Fruit fly (Drosophila melanogaster) whole organism, embryonic: ENCODE data around the gene lbl.
A peak's percentile ranks its signal among the peaks of the same experiment; 100 is the strongest.

Experiments
- BEAF-32 ChIP-seq: fragments of 200-800 bp; sonication (Bioruptor generic); optimal IDR thresholded peaks from 3 replicates; lab custom pipeline; 2017; ENCODE audit warnings: missing biosample characterization, missing genetic modification characterization, mild to moderate bottlenecking, moderate library complexity, missing genetic modification reagents
- CG10979 ChIP-seq: fragments of 200-800 bp; sonication (Bioruptor generic); optimal IDR thresholded peaks from 2 replicates; lab custom pipeline; 2018; ENCODE audit warnings: missing biosample characterization, mild to moderate bottlenecking, missing genetic modification characterization, moderate library complexity
- CG11247 ChIP-seq: fragments of 200-800 bp; sonication (Bioruptor generic); IDR thresholded peaks from 2 replicates; pipeline ENCODE4 v1.3.6; 2022; ENCODE audit warnings: missing biosample characterization, missing genetic modification characterization
- CG11560 ChIP-seq: fragments of 200-800 bp; sonication (Bioruptor generic); IDR thresholded peaks from 3 replicates; pipeline ENCODE4 v1.3.6; 2022; ENCODE audit warnings: missing biosample characterization, missing genetic modification characterization
- CG11695 ChIP-seq: fragments of 200-800 bp; sonication (Bioruptor generic); IDR thresholded peaks from 3 replicates; pipeline ENCODE4 v1.3.6; 2022; ENCODE audit warnings: missing biosample characterization, missing genetic modification characterization
- CG12744 ChIP-seq: fragments of 200-800 bp; sonication (Bioruptor generic); optimal IDR thresholded peaks from 2 replicates; lab custom pipeline; 2016; ENCODE audit warnings: missing biosample characterization, missing genetic modification characterization
- CG13287 ChIP-seq: fragments of 200-800 bp; sonication (Bioruptor generic); IDR thresholded peaks from 2 replicates; pipeline ENCODE4 v1.3.6; 2022; ENCODE audit warnings: missing biosample characterization, missing genetic modification characterization; ENCODE audit not compliant: partially characterized antibody
- CG14441 ChIP-seq: fragments of 200-800 bp; sonication (Bioruptor generic); IDR thresholded peaks from 2 replicates; pipeline ENCODE4 v1.3.6; 2022; ENCODE audit warnings: missing biosample characterization, missing genetic modification characterization
- CG15514 ChIP-seq: fragments of 200-800 bp; sonication (Bioruptor generic); optimal IDR thresholded peaks from 3 replicates; lab custom pipeline; 2017; ENCODE audit warnings: missing biosample characterization, missing genetic modification characterization, mild to moderate bottlenecking, moderate library complexity, missing genetic modification reagents
- CG17912 ChIP-seq: fragments of 200-800 bp; sonication (Bioruptor generic); optimal IDR thresholded peaks from 2 replicates; lab custom pipeline; 2018; ENCODE audit warnings: missing biosample characterization, mild to moderate bottlenecking, missing genetic modification characterization
- CG1792 ChIP-seq: fragments of 200-800 bp; sonication (Bioruptor generic); optimal IDR thresholded peaks from 2 replicates; lab custom pipeline; 2016; ENCODE audit warnings: missing biosample characterization, missing genetic modification characterization
- CG18764 ChIP-seq: fragments of 200-800 bp; sonication (Bioruptor generic); optimal IDR thresholded peaks from 3 replicates; lab custom pipeline; 2016; ENCODE audit warnings: missing biosample characterization, missing genetic modification characterization
- CG31365 ChIP-seq: fragments of 200-800 bp; sonication (Bioruptor generic); optimal IDR thresholded peaks from 2 replicates; lab custom pipeline; 2018; ENCODE audit warnings: missing biosample characterization, mild to moderate bottlenecking, missing genetic modification characterization
- CG4730 ChIP-seq: fragments of 200-800 bp; sonication (Bioruptor generic); IDR thresholded peaks from 2 replicates; pipeline ENCODE4 v1.3.6; 2022; ENCODE audit warnings: missing biosample characterization, missing genetic modification characterization
- CG6791 ChIP-seq: fragments of 200-800 bp; sonication (Bioruptor generic); IDR thresholded peaks from 3 replicates; pipeline ENCODE4 v1.3.6; 2022; ENCODE audit warnings: missing biosample characterization, missing genetic modification characterization; ENCODE audit not compliant: partially characterized antibody
- CG6813 ChIP-seq: fragments of 200-800 bp; sonication (Bioruptor generic); optimal IDR thresholded peaks from 2 replicates; lab custom pipeline; 2017; ENCODE audit warnings: missing biosample characterization, missing genetic modification characterization, mild to moderate bottlenecking, moderate library complexity, missing genetic modification reagents
- CG7357 ChIP-seq: fragments of 200-800 bp; sonication (Bioruptor generic); IDR thresholded peaks from 3 replicates; pipeline ENCODE4 v1.3.6; 2022; ENCODE audit warnings: missing biosample characterization, missing genetic modification characterization
- CG8089 ChIP-seq: fragments of 200-800 bp; sonication (Bioruptor generic); optimal IDR thresholded peaks from 3 replicates; lab custom pipeline; 2016; ENCODE audit warnings: missing biosample characterization, missing genetic modification characterization
- CG8359 ChIP-seq: fragments of 200-800 bp; sonication (Bioruptor generic); optimal IDR thresholded peaks from 2 replicates; lab custom pipeline; 2017; ENCODE audit warnings: missing biosample characterization, mild to moderate bottlenecking, missing genetic modification characterization, borderline replicate concordance
- CkIIα-i1 ChIP-seq: fragments of 200-800 bp; sonication (Bioruptor generic); IDR thresholded peaks from 2 replicates; pipeline ENCODE4 v1.3.6; 2022; ENCODE audit warnings: missing biosample characterization, missing genetic modification characterization
- Dbx ChIP-seq: fragments of 200-800 bp; sonication (Bioruptor generic); IDR thresholded peaks from 3 replicates; pipeline ENCODE4 v1.3.6; 2022; ENCODE audit warnings: missing biosample characterization, missing genetic modification characterization
- Doc2 ChIP-seq: fragments of 200-800 bp; sonication (Bioruptor generic); IDR thresholded peaks from 2 replicates; pipeline ENCODE4 v1.3.6; 2022; ENCODE audit warnings: missing biosample characterization, missing genetic modification characterization
- GATAe ChIP-seq: fragments of 200-800 bp; sonication (Bioruptor generic); conservative IDR thresholded peaks from 2 replicates; pipeline ENCODE4 v1.3.6; 2022; ENCODE audit warnings: missing biosample characterization, missing genetic modification characterization
- HHEX ChIP-seq: fragments of 200-800 bp; sonication (Bioruptor generic); optimal IDR thresholded peaks from 3 replicates; lab custom pipeline; 2017; ENCODE audit warnings: missing biosample characterization, mild to moderate bottlenecking, missing genetic modification characterization, missing genetic modification reagents
- HmgD ChIP-seq: fragments of 200-800 bp; sonication (Bioruptor generic); optimal IDR thresholded peaks from 3 replicates; lab custom pipeline; 2016; ENCODE audit warnings: missing biosample characterization, missing genetic modification characterization
- Hmx ChIP-seq: fragments of 200-800 bp; sonication (Bioruptor generic); optimal IDR thresholded peaks from 2 replicates; lab custom pipeline; 2016; ENCODE audit warnings: missing biosample characterization, missing genetic modification characterization
- Hr78 ChIP-seq, 2 experiments: fragments of 200-800 bp in 1 of 2; fragments of >200 bp in 1 of 2; sonication (Bioruptor generic) in 1 of 2; optimal IDR thresholded peaks; 2 replicates each; lab custom pipeline; 2017 to 2019; ENCODE audit warnings: missing biosample characterization in 2 of 2, missing genetic modification characterization in 2 of 2, mild to moderate bottlenecking in 1 of 2, moderate library complexity in 1 of 2
- MBD-R2 ChIP-seq: fragments of 200-800 bp; sonication (Bioruptor generic); IDR thresholded peaks from 2 replicates; pipeline ENCODE4 v1.3.6; 2022; ENCODE audit warnings: missing biosample characterization, missing genetic modification characterization
- NK7.1 ChIP-seq: fragments of 200-800 bp; sonication (Bioruptor generic); optimal IDR thresholded peaks from 3 replicates; lab custom pipeline; 2016; ENCODE audit warnings: missing biosample characterization, missing genetic modification characterization
- Nf-YB ChIP-seq: fragments of 200-800 bp; sonication (Bioruptor generic); optimal IDR thresholded peaks from 3 replicates; lab custom pipeline; 2019; ENCODE audit warnings: missing biosample characterization, mild to moderate bottlenecking, missing genetic modification characterization, moderate library complexity
- amos ChIP-seq: fragments of 200-800 bp; sonication (Bioruptor generic); IDR thresholded peaks from 2 replicates; pipeline ENCODE4 v1.3.6; 2022; ENCODE audit warnings: missing biosample characterization, missing genetic modification characterization; ENCODE audit not compliant: partially characterized antibody
- az2 ChIP-seq: fragments of 200-800 bp; sonication (Bioruptor generic); optimal IDR thresholded peaks from 3 replicates; lab custom pipeline; 2016; ENCODE audit warnings: missing biosample characterization, missing genetic modification characterization
- btn ChIP-seq: fragments of 200-800 bp; sonication (Bioruptor generic); optimal IDR thresholded peaks from 2 replicates; lab custom pipeline; 2016; ENCODE audit warnings: missing biosample characterization, missing genetic modification characterization
- cad ChIP-seq: fragments of >200 bp; optimal IDR thresholded peaks from 2 replicates; lab custom pipeline; 2017; ENCODE audit warnings: missing biosample characterization, missing genetic modification characterization
- chm ChIP-seq: fragments of 200-800 bp; sonication (Bioruptor generic); IDR thresholded peaks from 2 replicates; pipeline ENCODE4 v1.3.6; 2022; ENCODE audit warnings: missing biosample characterization, missing genetic modification characterization
- ci ChIP-seq: fragments of 200-800 bp; sonication (Bioruptor generic); IDR thresholded peaks from 3 replicates; pipeline ENCODE4 v1.3.6; 2022; ENCODE audit warnings: missing biosample characterization, missing genetic modification characterization
- corto ChIP-seq: fragments of 200-800 bp; sonication (Bioruptor generic); optimal IDR thresholded peaks from 2 replicates; lab custom pipeline; 2016; ENCODE audit warnings: missing biosample characterization, mild to moderate bottlenecking, missing genetic modification characterization, moderate library complexity
- crol ChIP-seq: fragments of 200-800 bp; sonication (Bioruptor generic); IDR thresholded peaks from 2 replicates; pipeline ENCODE4 v1.3.6; 2022; ENCODE audit warnings: missing biosample characterization, missing genetic modification characterization
- fd64A ChIP-seq: fragments of 200-800 bp; sonication (Bioruptor generic); optimal IDR thresholded peaks from 3 replicates; lab custom pipeline; 2018; ENCODE audit warnings: missing biosample characterization, mild to moderate bottlenecking, missing genetic modification characterization
- gfzf ChIP-seq: fragments of 200-800 bp; sonication (Bioruptor generic); optimal IDR thresholded peaks from 2 replicates; lab custom pipeline; 2016; ENCODE audit warnings: missing biosample characterization, mild to moderate bottlenecking, missing genetic modification characterization, moderate library complexity
- gro ChIP-seq: fragments of 200-800 bp; sonication (Bioruptor generic); optimal IDR thresholded peaks from 2 replicates; lab custom pipeline; 2016; ENCODE audit warnings: missing biosample characterization, missing genetic modification characterization
- jumu ChIP-seq: fragments of 200-800 bp; sonication (Bioruptor generic); optimal IDR thresholded peaks from 3 replicates; lab custom pipeline; 2016; ENCODE audit warnings: missing biosample characterization, missing genetic modification characterization
- pita ChIP-seq: fragments of 200-800 bp; sonication (Bioruptor generic); optimal IDR thresholded peaks from 2 replicates; lab custom pipeline; 2017; ENCODE audit warnings: missing biosample characterization, mild to moderate bottlenecking, missing genetic modification characterization
- pros ChIP-seq: fragments of 200-800 bp; sonication (Bioruptor generic); optimal IDR thresholded peaks from 3 replicates; lab custom pipeline; 2019; ENCODE audit warnings: missing biosample characterization, mild to moderate bottlenecking, missing genetic modification characterization, moderate library complexity
- sens ChIP-seq: fragments of 200-800 bp; sonication (Bioruptor generic); peaks from one replicate; lab custom pipeline; 2016; ENCODE audit warnings: missing biosample characterization, missing genetic modification characterization
- sr ChIP-seq: fragments of 200-800 bp; sonication (Bioruptor generic); IDR thresholded peaks from 3 replicates; pipeline ENCODE4 v1.3.6; 2022; ENCODE audit warnings: missing biosample characterization, missing genetic modification characterization
- tll ChIP-seq, 2 experiments: fragments of 200-800 bp in 1 of 2; fragments of >200 bp in 1 of 2; sonication (Bioruptor generic) in 1 of 2; optimal IDR thresholded peaks; 2 replicates each; lab custom pipeline; 2017 to 2019; ENCODE audit warnings: missing biosample characterization in 2 of 2, missing genetic modification characterization in 2 of 2, mild to moderate bottlenecking in 1 of 2, moderate library complexity in 1 of 2
- trh ChIP-seq: fragments of 200-800 bp; sonication (Bioruptor generic); optimal IDR thresholded peaks from 2 replicates; lab custom pipeline; 2016; ENCODE audit warnings: missing biosample characterization, missing genetic modification characterization
- ttk ChIP-seq: fragments of 200-800 bp; sonication (Bioruptor generic); IDR thresholded peaks from 2 replicates; pipeline ENCODE4 v2.1.2; 2022; ENCODE audit warnings: missing biosample characterization, missing genetic modification characterization
- unpg ChIP-seq: fragments of 200-800 bp; sonication (Bioruptor generic); optimal IDR thresholded peaks from 3 replicates; lab custom pipeline; 2018; ENCODE audit warnings: missing biosample characterization, mild to moderate bottlenecking, missing genetic modification characterization, moderate library complexity
- usp ChIP-seq: fragments of >200 bp; optimal IDR thresholded peaks from 2 replicates; lab custom pipeline; 2017; ENCODE audit warnings: missing biosample characterization, missing genetic modification characterization

The lbl gene

dm6 chr3R:21387356-21387980 is 46.5 kb downstream of the lbl start (continued):
- TF ChIP-seq fd64A (GFP tag; lab: Kevin White, UChicago) (no peak), CG6791 (GFP tag; lab: Robert Waterston, UW) (no peak), CG14441 (GFP tag; lab: Robert Waterston, UW) (no peak), crol (GFP tag; lab: Robert Waterston, UW) (0 out of 2 replicates have a peak, but pooled peaks have one; percentile 36), unpg (GFP tag; lab: Kevin White, UChicago) (no peak), btn (GFP tag; lab: Kevin White, UChicago) (no peak), sr (GFP tag; lab: Robert Waterston, UW) (no peak), cad (peak; percentile 6), amos (no peak), CkIIα-i1 (no peak), tll (GFP tag; optimal IDR thresholded peaks at IDR 0.05; lab: Kevin White, UChicago) (peak in 1 of 2 experiments; percentile 85), BEAF-32 (GFP tag; lab: Kevin White, UChicago) (no peak), Nf-YB (GFP tag; lab: Kevin White, UChicago) (peak; percentile 99), MBD-R2 (no peak), CG8359 (no peak), pros (GFP tag; lab: Kevin White, UChicago) (peak; percentile 67), CG4730 (no peak), gro (no peak)

- no peak for TF ChIP-seq chm (GFP tag; lab: Robert Waterston, UW)
- no peak for TF ChIP-seq usp (GFP tag; lab: Kevin White, UChicago)
- no peak for TF ChIP-seq HHEX (GFP tag; lab: Kevin White, UChicago)
- TF ChIP-seq CG7357 (GFP tag; lab: Robert Waterston, UW) = no peak
- peak; percentile 66 for TF ChIP-seq gfzf (GFP tag; lab: Kevin White, UChicago)
- peak; percentile 70 for TF ChIP-seq pita (GFP tag; lab: Kevin White, UChicago)
- TF ChIP-seq Doc2 (GFP tag; lab: Robert Waterston, UW) = no peak
- no peak for TF ChIP-seq CG8089 (GFP tag; lab: Kevin White, UChicago)
- no peak for TF ChIP-seq GATAe (GFP tag; lab: Robert Waterston, UW)
- TF ChIP-seq CG12744 (GFP tag; lab: Kevin White, UChicago) = no peak
- no peak for TF ChIP-seq NK7.1 (GFP tag; lab: Kevin White, UChicago)
- peak; percentile 35 for TF ChIP-seq CG15514
- peak; percentile 58; the same call in 1 of the 2 replicates for TF ChIP-seq CG13287 (GFP tag; lab: Robert Waterston, UW)
- no peak for TF ChIP-seq Hmx (GFP tag; lab: Kevin White, UChicago)
- no peak for TF ChIP-seq corto (GFP tag; lab: Kevin White, UChicago)
- no peak for TF ChIP-seq CG18764
- no peak for TF ChIP-seq CG10979 (tag; lab: Kevin White, UChicago)
- TF ChIP-seq az2 (GFP tag; lab: Kevin White, UChicago) = no peak
- no peak for TF ChIP-seq CG17912 (GFP tag; lab: Kevin White, UChicago)
- TF ChIP-seq Dbx (GFP tag; lab: Robert Waterston, UW) = no peak
- no peak for TF ChIP-seq CG1792
- no peak for TF ChIP-seq Hr78 (GFP tag; optimal IDR thresholded peaks at IDR 0.05; lab: Kevin White, UChicago)
- TF ChIP-seq HmgD = no peak
- no peak; the same call in 2 of the 3 replicates for TF ChIP-seq CG11560 (tag; lab: Robert Waterston, UW)
- no peak for TF ChIP-seq ttk
- TF ChIP-seq CG31365 (tag; lab: Kevin White, UChicago) = no peak
- TF ChIP-seq CG11695 (GFP tag; lab: Robert Waterston, UW) = no peak
- TF ChIP-seq CG6813 (GFP tag; lab: Kevin White, UChicago) = no peak
- no peak for TF ChIP-seq ci (GFP tag; lab: Robert Waterston, UW)
- peak; percentile 44 for TF ChIP-seq sens
- no peak for TF ChIP-seq trh (GFP tag; lab: Kevin White, UChicago)
- TF ChIP-seq jumu (GFP tag; lab: Kevin White, UChicago) = no peak
- no peak for TF ChIP-seq CG11247 (GFP tag; lab: Robert Waterston, UW)
Observed at dm6 chr3R:21386132-21386531, 47.8 kb downstream of the lbl start.
